Fruit fly (Drosophila melanogaster) whole organism, embryonic: ENCODE results near the gene Usp1.
A peak's percentile ranks its signal among the peaks of the same experiment; 100 is the strongest.

Source experiments
- Ada2b ChIP-seq: fragments of 200-800 bp; sonication (Bioruptor generic); IDR thresholded peaks from 2 replicates; pipeline ENCODE4 v1.3.6; 2022; ENCODE audit warnings: missing biosample characterization, missing genetic modification characterization
- Asciz ChIP-seq: fragments of 200-800 bp; sonication (Bioruptor generic); optimal IDR thresholded peaks from 2 replicates; lab custom pipeline; 2017; ENCODE audit warnings: missing biosample characterization, mild to moderate bottlenecking, missing genetic modification characterization, missing genetic modification reagents
- Atf3 ChIP-seq: fragments of 200-800 bp; sonication (Bioruptor generic); optimal IDR thresholded peaks from 3 replicates; lab custom pipeline; 2016; ENCODE audit warnings: missing biosample characterization, missing genetic modification characterization
- CG10209 ChIP-seq: fragments of 200-800 bp; sonication (Bioruptor generic); optimal IDR thresholded peaks from 3 replicates; lab custom pipeline; 2017; ENCODE audit warnings: missing biosample characterization, mild to moderate bottlenecking, missing genetic modification characterization, missing genetic modification reagents
- CG10274 ChIP-seq: fragments of 200-800 bp; sonication (Bioruptor generic); optimal IDR thresholded peaks from 3 replicates; lab custom pipeline; 2017; ENCODE audit warnings: missing biosample characterization, mild to moderate bottlenecking, missing genetic modification characterization
- CG11085 ChIP-seq: fragments of 200-800 bp; sonication (Bioruptor generic); IDR thresholded peaks from 2 replicates; pipeline ENCODE4 v1.3.6; 2022; ENCODE audit warnings: missing biosample characterization, missing genetic modification characterization
- CG11723 ChIP-seq: fragments of 200-800 bp; sonication (Bioruptor generic); optimal IDR thresholded peaks from 2 replicates; lab custom pipeline; 2017; ENCODE audit warnings: missing biosample characterization, mild to moderate bottlenecking, missing genetic modification characterization
- CG12769 ChIP-seq: fragments of 200-800 bp; sonication (Bioruptor generic); optimal IDR thresholded peaks from 2 replicates; lab custom pipeline; 2019; ENCODE audit warnings: missing biosample characterization, mild to moderate bottlenecking, missing genetic modification characterization, moderate library complexity
- CG13894 ChIP-seq: fragments of 200-800 bp; sonication (Bioruptor generic); optimal IDR thresholded peaks from 3 replicates; lab custom pipeline; 2018; ENCODE audit warnings: missing biosample characterization, mild to moderate bottlenecking, missing genetic modification characterization, moderate library complexity
- CG1602 ChIP-seq: fragments of 200-800 bp; sonication (Bioruptor generic); optimal IDR thresholded peaks from 3 replicates; lab custom pipeline; 2016; ENCODE audit warnings: missing biosample characterization, missing genetic modification characterization
- CG16815 ChIP-seq: fragments of 200-800 bp; sonication (Bioruptor generic); optimal IDR thresholded peaks from 3 replicates; lab custom pipeline; 2017; ENCODE audit warnings: missing biosample characterization, mild to moderate bottlenecking, missing genetic modification characterization
- CG17328 ChIP-seq: fragments of 200-800 bp; sonication (Bioruptor generic); IDR thresholded peaks from 2 replicates; pipeline ENCODE4 v1.3.6; 2022; ENCODE audit warnings: missing biosample characterization, missing genetic modification characterization
- CG18262 ChIP-seq: fragments of 200-800 bp; optimal IDR thresholded peaks from 3 replicates; lab custom pipeline; 2019; ENCODE audit warnings: missing biosample characterization, mild to moderate bottlenecking, missing genetic modification characterization, moderate library complexity
- CG32532 ChIP-seq: fragments of 200-800 bp; sonication (Bioruptor generic); IDR thresholded peaks from 2 replicates; pipeline ENCODE4 v1.3.6; 2022; ENCODE audit warnings: missing biosample characterization, missing genetic modification characterization
- CG3281 ChIP-seq: fragments of 200-800 bp; sonication (Bioruptor generic); optimal IDR thresholded peaks from 3 replicates; lab custom pipeline; 2017; ENCODE audit warnings: missing biosample characterization, mild to moderate bottlenecking, missing genetic modification characterization
- CG5953 ChIP-seq: fragments of 200-800 bp; sonication (Bioruptor generic); IDR thresholded peaks from 2 replicates; pipeline ENCODE4 v1.3.6; 2022; ENCODE audit warnings: missing biosample characterization, missing genetic modification characterization
- CG7839 ChIP-seq: fragments of 200-800 bp; sonication (Bioruptor generic); optimal IDR thresholded peaks from 3 replicates; lab custom pipeline; 2018; ENCODE audit warnings: missing biosample characterization, mild to moderate bottlenecking, missing genetic modification characterization, moderate library complexity
- CG8290 ChIP-seq, 3 experiments: fragments of 200-800 bp; sonication (Bioruptor generic); optimal IDR thresholded peaks; 2 replicates each; lab custom pipeline; 2016 to 2019; ENCODE audit warnings: missing biosample characterization in 3 of 3, missing genetic modification characterization in 3 of 3, mild to moderate bottlenecking in 2 of 3, moderate library complexity in 1 of 3
- CG8765 ChIP-seq: fragments of 200-800 bp; sonication (Bioruptor generic); IDR thresholded peaks from 2 replicates; pipeline ENCODE4 v1.3.6; 2022; ENCODE audit warnings: missing biosample characterization, missing genetic modification characterization
- CG9727 ChIP-seq: fragments of 200-800 bp; sonication (Bioruptor generic); optimal IDR thresholded peaks from 3 replicates; lab custom pipeline; 2017; ENCODE audit warnings: missing biosample characterization, mild to moderate bottlenecking, missing genetic modification characterization
- HLH3B ChIP-seq: fragments of 200-800 bp; sonication (Bioruptor generic); IDR thresholded peaks from 2 replicates; pipeline ENCODE4 v1.3.6; 2022; ENCODE audit warnings: missing biosample characterization, missing genetic modification characterization
- Hr51 ChIP-seq, 2 experiments: fragments of 200-800 bp; sonication (Bioruptor generic); optimal IDR thresholded peaks; 2 replicates in 1 of 2; 3 replicates in 1 of 2; lab custom pipeline; 2016 to 2018; ENCODE audit warnings: missing biosample characterization in 2 of 2, missing genetic modification characterization in 2 of 2, mild to moderate bottlenecking in 1 of 2, moderate library complexity in 1 of 2
- Scr ChIP-seq: fragments of 200-800 bp; sonication (Bioruptor generic); IDR thresholded peaks from 2 replicates; pipeline ENCODE4 v1.3.6; 2022; ENCODE audit warnings: missing biosample characterization, missing genetic modification characterization; ENCODE audit not compliant: partially characterized antibody
- Side ChIP-seq: fragments of 200-800 bp; sonication (Bioruptor generic); optimal IDR thresholded peaks from 2 replicates; lab custom pipeline; 2016; ENCODE audit warnings: missing biosample characterization, missing genetic modification characterization
- Spps ChIP-seq: fragments of 200-800 bp; sonication (Bioruptor generic); optimal IDR thresholded peaks from 2 replicates; lab custom pipeline; 2018; ENCODE audit warnings: missing biosample characterization, mild to moderate bottlenecking, missing genetic modification characterization
- Sry-β ChIP-seq: fragments of 200-800 bp; sonication (Bioruptor generic); optimal IDR thresholded peaks from 2 replicates; lab custom pipeline; 2018; ENCODE audit warnings: missing biosample characterization, mild to moderate bottlenecking, missing genetic modification characterization, moderate library complexity
- Sry-δ ChIP-seq: fragments of 200-800 bp; sonication (Bioruptor generic); optimal IDR thresholded peaks from 2 replicates; lab custom pipeline; 2016; ENCODE audit warnings: missing biosample characterization, missing genetic modification characterization
- Vsx1 ChIP-seq: fragments of 200-800 bp; sonication (Bioruptor generic); optimal IDR thresholded peaks from 2 replicates; lab custom pipeline; 2017; ENCODE audit warnings: missing biosample characterization, mild to moderate bottlenecking, missing genetic modification characterization, missing genetic modification reagents
- Xrp1 ChIP-seq: fragments of 200-800 bp; sonication (Bioruptor generic); IDR thresholded peaks from 2 replicates; pipeline ENCODE4 v1.3.6; 2022; ENCODE audit warnings: missing biosample characterization, missing genetic modification characterization
- abd-A ChIP-seq: fragments of 200-800 bp; sonication (Bioruptor generic); optimal IDR thresholded peaks from 3 replicates; lab custom pipeline; 2019; ENCODE audit warnings: missing biosample characterization, mild to moderate bottlenecking, missing genetic modification characterization, moderate library complexity
- aop ChIP-seq: fragments of 200-800 bp; sonication (Bioruptor generic); IDR thresholded peaks from 2 replicates; pipeline ENCODE4 v1.3.6; 2022; ENCODE audit warnings: missing biosample characterization, missing genetic modification characterization
- ara ChIP-seq: fragments of 200-800 bp; sonication (Bioruptor generic); IDR thresholded peaks from 2 replicates; pipeline ENCODE4 v1.3.6; 2022; ENCODE audit warnings: missing biosample characterization, missing genetic modification characterization
- bcd ChIP-seq: fragments of 200-800 bp; sonication (Bioruptor generic); optimal IDR thresholded peaks from 2 replicates; lab custom pipeline; 2017; ENCODE audit warnings: missing biosample characterization, mild to moderate bottlenecking, missing genetic modification characterization
- bigmax ChIP-seq: fragments of 200-800 bp; sonication (Bioruptor generic); optimal IDR thresholded peaks from 2 replicates; lab custom pipeline; 2018; ENCODE audit warnings: missing biosample characterization, mild to moderate bottlenecking, missing genetic modification characterization
- chn ChIP-seq: fragments of 200-800 bp; sonication (Bioruptor generic); optimal IDR thresholded peaks from 2 replicates; lab custom pipeline; 2016; ENCODE audit warnings: missing biosample characterization, missing genetic modification characterization
- ems ChIP-seq: fragments of 200-800 bp; sonication (Bioruptor generic); optimal IDR thresholded peaks from 3 replicates; lab custom pipeline; 2016; ENCODE audit warnings: missing biosample characterization, missing genetic modification characterization
- exex ChIP-seq: fragments of 200-800 bp; sonication (Bioruptor generic); optimal IDR thresholded peaks from 4 replicates; lab custom pipeline; 2018; ENCODE audit warnings: missing biosample characterization, mild to moderate bottlenecking, missing genetic modification characterization, moderate library complexity
- gce ChIP-seq: fragments of 200-800 bp; sonication (Bioruptor generic); IDR thresholded peaks from 3 replicates; pipeline ENCODE4 v1.3.6; 2022; ENCODE audit warnings: missing biosample characterization, missing genetic modification characterization
- gcm ChIP-seq: fragments of 200-800 bp; sonication (Bioruptor generic); optimal IDR thresholded peaks from 2 replicates; lab custom pipeline; 2019; ENCODE audit warnings: missing biosample characterization, mild to moderate bottlenecking, missing genetic modification characterization, moderate library complexity
- grau ChIP-seq: fragments of 200-800 bp; optimal IDR thresholded peaks from 3 replicates; lab custom pipeline; 2019; ENCODE audit warnings: missing biosample characterization, mild to moderate bottlenecking, missing genetic modification characterization, moderate library complexity
- h ChIP-seq: fragments of >200 bp; optimal IDR thresholded peaks from 2 replicates; lab custom pipeline; 2017
- jing ChIP-seq: fragments of 200-800 bp; sonication (Bioruptor generic); optimal IDR thresholded peaks from 2 replicates; lab custom pipeline; 2018; ENCODE audit warnings: missing biosample characterization, mild to moderate bottlenecking, missing genetic modification characterization
- lilli ChIP-seq: fragments of 200-800 bp; sonication (Bioruptor generic); optimal IDR thresholded peaks from 3 replicates; lab custom pipeline; 2016; ENCODE audit warnings: missing biosample characterization, missing genetic modification characterization
- nom ChIP-seq: fragments of 200-800 bp; sonication (Bioruptor generic); optimal IDR thresholded peaks from 2 replicates; lab custom pipeline; 2017; ENCODE audit warnings: missing biosample characterization, missing genetic modification characterization, mild to moderate bottlenecking, moderate library complexity, missing genetic modification reagents
- pb ChIP-seq: fragments of 200-800 bp; sonication (Bioruptor generic); optimal IDR thresholded peaks from 3 replicates; lab custom pipeline; 2016; ENCODE audit warnings: missing biosample characterization, missing genetic modification characterization
- pho ChIP-seq: fragments of 200-800 bp; sonication (Bioruptor generic); optimal IDR thresholded peaks from 2 replicates; lab custom pipeline; 2016; ENCODE audit warnings: missing biosample characterization, missing genetic modification characterization
- run ChIP-seq: fragments of 200-800 bp; sonication (Bioruptor generic); optimal IDR thresholded peaks from 3 replicates; lab custom pipeline; 2018; ENCODE audit warnings: missing biosample characterization, mild to moderate bottlenecking, missing genetic modification characterization
- tin ChIP-seq: fragments of 200-800 bp; sonication (Bioruptor generic); optimal IDR thresholded peaks from 3 replicates; lab custom pipeline; 2016; ENCODE audit warnings: missing biosample characterization, missing genetic modification characterization
- tup ChIP-seq: fragments of 200-800 bp; sonication (Bioruptor generic); optimal IDR thresholded peaks from 2 replicates; lab custom pipeline; 2016; ENCODE audit warnings: missing biosample characterization, mild to moderate bottlenecking, missing genetic modification characterization, moderate library complexity
- vvl ChIP-seq: fragments of 200-800 bp; sonication (Bioruptor generic); IDR thresholded peaks from 2 replicates; pipeline ENCODE4 v1.3.6; 2022; ENCODE audit warnings: missing biosample characterization, missing genetic modification characterization
- zf30C ChIP-seq: fragments of 200-800 bp; sonication (Bioruptor generic); optimal IDR thresholded peaks from 3 replicates; lab custom pipeline; 2018; ENCODE audit warnings: missing biosample characterization, mild to moderate bottlenecking, missing genetic modification characterization

The Usp1 gene

DNA sequence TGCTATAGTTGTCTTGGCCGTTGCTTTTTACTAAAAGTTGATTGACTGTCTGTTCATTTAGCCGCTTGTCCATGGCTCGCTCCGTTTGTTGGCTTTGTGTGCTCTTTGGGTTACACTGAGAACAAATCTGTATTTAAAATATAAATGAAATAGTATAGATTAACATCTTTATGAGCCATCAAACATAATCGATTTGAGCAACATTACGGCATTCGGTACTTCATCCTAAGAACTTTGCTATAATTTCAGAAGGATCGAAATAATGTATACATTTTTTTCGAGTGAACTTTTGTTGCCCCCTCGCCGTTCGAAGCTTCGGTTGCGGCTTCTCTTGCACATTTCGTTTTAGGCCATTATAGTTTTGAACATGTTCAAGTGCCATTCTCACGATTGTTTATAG, 21.0 kb upstream of the Usp1 start (continued):
- TF ChIP-seq CG18262 (tag; lab: Kevin White, UChicago) (peak; percentile 78), CG11723 (peak; percentile 49), ems (GFP tag; lab: Kevin White, UChicago) (peak; percentile 37), abd-A (tag; lab: Kevin White, UChicago) (no peak), CG7839 (tag; lab: Kevin White, UChicago) (peak; percentile 78), Atf3 (GFP tag; lab: Kevin White, UChicago) (peak; percentile 33), CG1602 (GFP tag; lab: Kevin White, UChicago) (peak; percentile 40), CG8290 (GFP tag; optimal IDR thresholded peaks at IDR 0.05; lab: Kevin White, UChicago) (no peak), CG8290 (tag; optimal IDR thresholded peaks at IDR 0.05; lab: Kevin White, UChicago) (peak in 1 of 2 experiments; percentile 40), Asciz (GFP tag; lab: Kevin White, UChicago) (peak; percentile 66), h (no peak), pb (no peak), chn (peak; percentile 20), CG17328 (GFP tag; lab: Robert Waterston, UW) (peak; percentile 71), aop (peak; percentile 26; the same call in 1 of the 2 replicates), Sry-δ (GFP tag; lab: Kevin White, UChicago) (no peak), CG10209 (peak; percentile 70), CG12769 (tag; lab: Kevin White, UChicago) (peak; percentile 51), CG9727 (GFP tag; lab: Kevin White, UChicago) (peak; percentile 30), CG3281 (peak; percentile 27), tup (no peak), CG11085 (no peak), CG5953 (no peak), Sry-β (GFP tag; lab: Kevin White, UChicago) (no peak), HLH3B (GFP tag; lab: Robert Waterston, UW) (peak; percentile 70), Ada2b (peak; percentile 66), pho (GFP tag; lab: Kevin White, UChicago) (no peak), Side (no peak), bigmax (GFP tag; lab: Kevin White, UChicago) (no peak), CG32532 (GFP tag; lab: Robert Waterston, UW) (no peak), bcd (GFP tag; lab: Kevin White, UChicago) (peak; percentile 62), grau (tag; lab: Kevin White, UChicago) (peak; percentile 70), ara (peak; percentile 51; the same call in 1 of the 2 replicates), Vsx1 (GFP tag; lab: Kevin White, UChicago) (peak; percentile 27), Scr (GFP tag; lab: Robert Waterston, UW) (no peak), CG16815 (no peak), Spps (tag; lab: Kevin White, UChicago) (peak; percentile 61), gcm (GFP tag; lab: Kevin White, UChicago) (peak; percentile 73), lilli (GFP tag; lab: Kevin White, UChicago) (peak; percentile 34), Hr51 (GFP tag; optimal IDR thresholded peaks at IDR 0.05; lab: Kevin White, UChicago) (peak in 1 of 2 experiments; percentile 84), tin (GFP tag; lab: Kevin White, UChicago) (peak; percentile 66), Xrp1 (GFP tag; lab: Robert Waterston, UW) (peak; percentile 75), CG13894 (tag; lab: Kevin White, UChicago) (no peak), CG8765 (GFP tag; lab: Robert Waterston, UW) (0 out of 2 replicates have a peak, but pooled peaks have one; percentile 30), run (tag; lab: Kevin White, UChicago) (peak; percentile 55), vvl (GFP tag; lab: Robert Waterston, UW) (peak; percentile 82), zf30C (no peak), CG10274 (GFP tag; lab: Kevin White, UChicago) (peak; percentile 28), jing (GFP tag; lab: Kevin White, UChicago) (peak; percentile 61), nom (GFP tag; lab: Kevin White, UChicago) (no peak), gce (GFP tag; lab: Robert Waterston, UW) (peak; percentile 58; the same call in 1 of the 3 replicates), exex (tag; lab: Kevin White, UChicago) (no peak)
